Worm (Caenorhabditis elegans): Measurements from ENCODE around the gene cup-14.

ce11 chrII:13860900-13861299, 11.1 kb downstream of the cup-14 start:
- no peak for TF ChIP-seq unc-62 (GFP tag; optimal IDR thresholded peaks at IDR 0.05 in 1 of 2)
- no peak for TF ChIP-seq unc-62 (tag; optimal IDR thresholded peaks at IDR 0.05)
- no peak for TF ChIP-seq skn-1 (tag; optimal IDR thresholded peaks at IDR 0.05)
- TF ChIP-seq ceh-82 (tag; optimal IDR thresholded peaks at IDR 0.05): no peak
- TF ChIP-seq pha-4 (GFP tag; IDR thresholded peaks at IDR 0.05): no peak
- TF ChIP-seq pha-4 (tag; optimal IDR thresholded peaks at IDR 0.05): no peak
- no peak for TF ChIP-seq tag-97 (GFP tag; IDR thresholded peaks at IDR 0.05)
- no peak for TF ChIP-seq nhr-237 (tag; optimal IDR thresholded peaks at IDR 0.05)
- TF ChIP-seq ceh-28 (tag; optimal IDR thresholded peaks at IDR 0.05): no peak
- TF ChIP-seq tra-1 (GFP tag; IDR thresholded peaks at IDR 0.05): no peak
- TF ChIP-seq ama-1 (optimal IDR thresholded peaks at IDR 0.05): no peak
- peak; percentile 61 for TF ChIP-seq hlh-30 (tag; optimal IDR thresholded peaks at IDR 0.05; ENCODE audit: insufficient read depth)
- no peak for TF ChIP-seq nhr-11 (tag; optimal IDR thresholded peaks at IDR 0.05)
- no peak for TF ChIP-seq nhr-76 (tag; optimal IDR thresholded peaks at IDR 0.05)

Measured in whole organism, L4 larva.